Worm (Caenorhabditis elegans) whole organism, young adult: ENCODE data around the gene sma-6.

Source experiments
- D2030.7 ChIP-seq: fragments of 200-800 bp; sonication (Bioruptor generic); IDR thresholded peaks from 2 replicates; pipeline ENCODE4 v1.3.6; 2022; ENCODE audit warnings: missing genetic modification reagents, missing genetic modification characterization, missing compliant biosample characterization
- akir-1 ChIP-seq: fragments of 200-800 bp; sonication (Bioruptor generic); optimal IDR thresholded peaks from 2 replicates; lab custom pipeline; 2018; ENCODE audit warnings: mild to moderate bottlenecking, missing genetic modification characterization, moderate library complexity, missing compliant biosample characterization
- attf-6 ChIP-seq: fragments of 200-800 bp; sonication (Bioruptor generic); IDR thresholded peaks from 2 replicates; pipeline ENCODE4 v1.3.6; 2022; ENCODE audit warnings: missing genetic modification reagents, missing genetic modification characterization, missing compliant biosample characterization
- bed-2 ChIP-seq: fragments of 200-800 bp; sonication (Bioruptor generic); IDR thresholded peaks from 2 replicates; pipeline ENCODE4 v1.3.6; 2022; ENCODE audit warnings: missing genetic modification reagents, missing genetic modification characterization, missing compliant biosample characterization
- ceh-91 ChIP-seq: fragments of 200-800 bp; sonication (Bioruptor generic); IDR thresholded peaks from 2 replicates; pipeline ENCODE4 v1.3.6; 2022; ENCODE audit warnings: missing genetic modification reagents, missing genetic modification characterization, missing compliant biosample characterization
- chd-7 ChIP-seq: sonication (generic microtip); optimal IDR thresholded peaks from 2 replicates; lab custom pipeline; 2016; ENCODE audit warnings: mild to moderate bottlenecking, missing genetic modification characterization, moderate library complexity, missing compliant biosample characterization
- efl-1 ChIP-seq: fragments of 150-350 bp; optimal IDR thresholded peaks from 2 replicates; lab custom pipeline; 2014; ENCODE audit warnings: missing biosample characterization, missing genetic modification reagents, missing genetic modification characterization
- fkh-3 ChIP-seq: sonication (generic microtip); optimal IDR thresholded peaks from 2 replicates; lab custom pipeline; 2016; ENCODE audit warnings: mild to moderate bottlenecking, missing genetic modification characterization, missing compliant biosample characterization
- hlh-26 ChIP-seq: fragments of 200-800 bp; sonication (Bioruptor generic); conservative IDR thresholded peaks from 2 replicates; pipeline ENCODE4 v1.3.6; 2022; ENCODE audit warnings: missing genetic modification reagents, missing genetic modification characterization, missing compliant biosample characterization
- nfyb-1 ChIP-seq: fragments of 200-800 bp; sonication (Bioruptor generic); IDR thresholded peaks from 2 replicates; pipeline ENCODE4 v1.3.6; 2022; ENCODE audit warnings: missing genetic modification reagents, missing genetic modification characterization, missing compliant biosample characterization
- sea-2 ChIP-seq: fragments of 200-800 bp; sonication (Bioruptor generic); IDR thresholded peaks from 2 replicates; pipeline ENCODE4 v1.3.6; 2022; ENCODE audit warnings: missing genetic modification characterization, missing compliant biosample characterization
- snpc-3.4 ChIP-seq: sonication (generic microtip); optimal IDR thresholded peaks from 2 replicates; lab custom pipeline; 2017; ENCODE audit warnings: missing genetic modification characterization, mild to moderate bottlenecking, missing compliant biosample characterization, antibody characterized with exemption, moderate library complexity, missing genotype, missing genetic modification reagents
- unc-130 ChIP-seq: sonication (generic microtip); optimal IDR thresholded peaks from 2 replicates; lab custom pipeline; 2016; ENCODE audit warnings: missing genetic modification reagents, missing genetic modification characterization, missing compliant biosample characterization
- unc-62 ChIP-seq: fragments of 150-350 bp; optimal IDR thresholded peaks from 2 replicates; lab custom pipeline; 2014; ENCODE audit warnings: missing biosample characterization, missing genetic modification reagents, missing genetic modification characterization

ce11 chrII:6288104-6288503, 36.2 kb upstream of the sma-6 start:
- TF ChIP-seq akir-1 (GFP tag; lab: Kevin White, UChicago) (no peak), ceh-91 (GFP tag; lab: Robert Waterston, UW) (no peak), D2030.7 (GFP tag; lab: Robert Waterston, UW) (no peak), fkh-3 (tag; lab: Kevin White, UChicago) (no peak), efl-1 (no peak), chd-7 (tag; lab: Kevin White, UChicago) (no peak), unc-130 (GFP tag; lab: Kevin White, UChicago) (no peak), sea-2 (GFP tag; lab: Robert Waterston, UW) (no peak), unc-62 (GFP tag; lab: Kevin White, UChicago) (no peak), bed-2 (GFP tag; lab: Robert Waterston, UW) (no peak), attf-6 (GFP tag; lab: Robert Waterston, UW) (no peak), snpc-3.4 (tag; lab: Kevin White, UChicago) (no peak), nfyb-1 (GFP tag; lab: Robert Waterston, UW) (no peak), hlh-26 (no peak)
